Worm (Caenorhabditis elegans): ENCODE measurements around the gene R01H2.2.

Gene R01H2.2

ce11 chrIII:7064185-7064584 lies 7.8 kb downstream of the R01H2.2 start, which contains the start of gene R01H2.4:
R01H2.4 (minus strand) TSS chrIII:7064285.
- no peak for TF ChIP-seq unc-39 (tag; optimal IDR thresholded peaks at IDR 0.05)
- TF ChIP-seq egl-5 (tag; optimal IDR thresholded peaks at IDR 0.05): no peak
- no peak for TF ChIP-seq sea-2 (GFP tag; optimal IDR thresholded peaks at IDR 0.05)

DNA sequence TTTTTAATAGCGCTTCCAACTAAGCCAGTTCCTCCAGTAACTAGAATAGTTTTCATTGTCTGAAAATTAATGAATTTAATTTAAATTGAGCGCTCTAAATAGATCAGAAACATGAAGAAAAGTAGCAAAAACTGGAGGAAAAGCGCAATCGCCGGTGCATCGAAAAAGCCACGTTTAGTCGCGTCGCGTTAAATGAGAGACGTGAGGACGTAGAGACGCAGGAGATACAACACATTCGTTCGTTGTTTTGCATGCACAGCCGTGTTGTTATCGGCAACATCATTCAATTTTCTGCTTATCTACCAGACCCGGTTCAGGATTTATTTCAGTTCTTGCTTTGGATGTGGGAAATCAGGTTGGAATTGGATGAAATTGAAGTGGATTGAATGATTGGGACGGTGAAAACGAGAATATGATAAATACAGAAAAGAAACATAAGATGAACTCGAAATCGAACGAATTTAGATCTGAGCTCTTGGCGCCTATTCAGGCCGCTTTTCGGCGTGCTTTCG lies 11.1 kb downstream of the R01H2.2 start, which contains the start of gene ger-1:
Gene ger-1 (minus strand): TSS at position 93 of the 512 bp plus-strand sequence.
- TF ChIP-seq sea-2 (GFP tag; optimal IDR thresholded peaks at IDR 0.05): no peak
- peak; percentile 23 for TF ChIP-seq elt-2 (tag; optimal IDR thresholded peaks at IDR 0.05)

- peak; percentile 46 for TF ChIP-seq nfya-1 (tag; optimal IDR thresholded peaks at IDR 0.05; ENCODE audit: insufficient read depth)
- TF ChIP-seq ztf-11 (tag; optimal IDR thresholded peaks at IDR 0.05): no peak
- no peak for TF ChIP-seq egl-27 (tag; optimal IDR thresholded peaks at IDR 0.05)
- no peak for TF ChIP-seq nhr-28 (tag; optimal IDR thresholded peaks at IDR 0.05)
- no peak for TF ChIP-seq elt-2 (tag; optimal IDR thresholded peaks at IDR 0.05)
- TF ChIP-seq hmg-11 (tag; optimal IDR thresholded peaks at IDR 0.05): peak; percentile 55
- TF ChIP-seq elt-1 (tag; optimal IDR thresholded peaks at IDR 0.05): no peak
- TF ChIP-seq nhr-76 (tag; optimal IDR thresholded peaks at IDR 0.05): no peak
- TF ChIP-seq eor-1 (tag; optimal IDR thresholded peaks at IDR 0.05): no peak
- no peak for TF ChIP-seq zag-1 (tag; optimal IDR thresholded peaks at IDR 0.05)
- no peak for TF ChIP-seq nhr-25 (tag; optimal IDR thresholded peaks at IDR 0.05)
- TF ChIP-seq fkh-10 (GFP tag; optimal IDR thresholded peaks at IDR 0.05): no peak
- no peak for TF ChIP-seq aly-2 (tag; optimal IDR thresholded peaks at IDR 0.05)
- TF ChIP-seq ceh-28 (tag; optimal IDR thresholded peaks at IDR 0.05): no peak
- TF ChIP-seq nhr-23 (tag; optimal IDR thresholded peaks at IDR 0.05): peak; percentile 25
- TF ChIP-seq lin-39 (tag; optimal IDR thresholded peaks at IDR 0.05): no peak
- no peak for TF ChIP-seq nhr-67 (tag; optimal IDR thresholded peaks at IDR 0.05)
- TF ChIP-seq nhr-12 (tag; optimal IDR thresholded peaks at IDR 0.05): no peak
- peak; percentile 52 for TF ChIP-seq lin-15B (tag; optimal IDR thresholded peaks at IDR 0.05)
- peak; percentile 69 for TF ChIP-seq pha-4 (tag; optimal IDR thresholded peaks at IDR 0.05)
- TF ChIP-seq nhr-11 (tag; optimal IDR thresholded peaks at IDR 0.05): no peak
- TF ChIP-seq snpc-4 (tag; optimal IDR thresholded peaks at IDR 0.05): peak; percentile 32
Measured at ce11 chrIII:7068520-7069113, 12.3 kb downstream of the R01H2.2 start, which contains the start of the genes ubc-18 and R01H2.8. ubc-18 (minus strand) TSS chrIII:7068570. R01H2.8 (plus strand) TSS chrIII:7069063.

DNA sequence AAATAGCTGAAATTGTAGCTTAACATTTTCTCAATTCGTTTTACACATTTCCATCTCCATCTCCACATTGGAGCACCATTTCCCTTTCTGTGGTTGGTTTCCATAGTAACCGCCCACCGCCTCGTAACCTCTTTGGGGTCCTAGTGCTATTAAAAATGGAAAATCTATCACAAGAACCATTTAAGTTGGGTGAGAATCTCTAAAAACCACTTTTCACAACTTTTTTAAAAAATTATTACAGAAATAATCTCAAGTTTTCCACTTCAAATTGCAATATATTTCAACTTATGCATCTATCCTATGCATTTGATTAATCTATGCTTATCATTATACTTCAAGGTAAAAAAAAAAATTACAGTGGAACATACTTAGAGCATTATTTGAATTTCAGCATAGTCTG lies 13.6 kb downstream of the R01H2.2 start, which contains the start of gene tmem-17:
Gene tmem-17 (plus strand): TSS at position 301 of the 400 bp plus-strand sequence.
- no peak for TF ChIP-seq fkh-2 (tag; optimal IDR thresholded peaks at IDR 0.05)
- no peak for TF ChIP-seq ceh-82 (tag; optimal IDR thresholded peaks at IDR 0.05)
- TF ChIP-seq nhr-28 (tag; optimal IDR thresholded peaks at IDR 0.05): no peak
- no peak for TF ChIP-seq pha-4 (tag; optimal IDR thresholded peaks at IDR 0.05)

DNA sequence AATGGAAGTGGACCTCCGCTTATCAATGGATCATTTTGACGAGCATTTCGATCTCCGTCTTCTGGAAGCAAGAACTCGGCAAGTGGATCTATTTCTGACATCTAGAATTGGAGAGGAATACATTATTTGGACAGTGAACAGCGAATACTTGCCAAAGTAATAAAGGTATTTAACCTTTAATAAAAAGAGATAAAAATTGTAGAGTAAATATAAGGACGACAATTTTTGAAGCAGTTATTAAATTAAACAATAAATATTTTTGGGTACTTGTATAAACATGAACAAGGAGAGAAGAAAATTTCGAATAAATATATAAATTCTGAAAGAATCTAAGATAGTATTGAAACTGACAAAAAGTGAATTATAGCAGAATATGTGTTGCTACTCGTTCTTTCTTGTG lies 16.1 kb downstream of the R01H2.2 start, which contains the start of gene lin-37:
Gene lin-37 (minus strand): TSS at position 101 of the 400 bp plus-strand sequence.
- no peak for TF ChIP-seq lin-39 (tag; optimal IDR thresholded peaks at IDR 0.05)
- no peak for TF ChIP-seq eor-1 (tag; optimal IDR thresholded peaks at IDR 0.05)
- TF ChIP-seq pha-4 (tag; optimal IDR thresholded peaks at IDR 0.05): no peak
- no peak for TF ChIP-seq daf-12 (tag; optimal IDR thresholded peaks at IDR 0.05)
- TF ChIP-seq ZK546.5 (tag; optimal IDR thresholded peaks at IDR 0.05): no peak
- no peak for TF ChIP-seq nhr-67 (tag; optimal IDR thresholded peaks at IDR 0.05)

DNA sequence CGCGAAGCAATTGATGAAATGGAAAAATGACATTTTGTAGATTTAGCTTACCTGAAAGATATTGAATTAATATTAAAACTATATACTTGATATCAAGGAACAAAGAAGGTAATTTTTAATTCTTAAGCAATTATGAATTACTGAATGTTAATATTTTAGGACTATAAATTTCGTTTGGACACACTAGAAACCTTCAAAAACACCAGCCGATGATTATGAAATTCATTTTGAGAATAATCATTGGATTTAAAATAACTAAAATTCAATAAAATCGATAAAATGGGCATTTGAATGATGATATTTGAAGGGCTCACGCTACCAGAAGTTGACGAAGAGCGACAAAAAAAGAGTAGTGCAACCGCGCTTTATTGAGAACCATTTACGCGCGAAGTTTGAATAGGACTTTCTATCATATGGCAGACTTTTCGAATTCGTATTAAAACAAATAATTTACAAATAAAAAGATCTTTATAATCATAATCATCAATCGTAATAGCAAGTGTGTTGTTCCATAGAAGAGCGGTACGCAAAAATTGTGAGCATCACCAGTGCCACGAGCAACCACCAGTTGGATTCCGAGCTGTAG lies 17.6 kb downstream of the R01H2.2 start, which contains the start of gene ZK418.5:
Gene ZK418.5 (minus strand): TSS at position 51 of the 586 bp plus-strand sequence.
- TF ChIP-seq ceh-9 (tag; optimal IDR thresholded peaks at IDR 0.05) (no peak), nhr-76 (tag; optimal IDR thresholded peaks at IDR 0.05) (no peak), egl-5 (tag; optimal IDR thresholded peaks at IDR 0.05) (no peak), ztf-4 (tag; optimal IDR thresholded peaks at IDR 0.05) (no peak), fkh-2 (tag; optimal IDR thresholded peaks at IDR 0.05) (no peak), lsy-12 (tag; optimal IDR thresholded peaks at IDR 0.05) (no peak), nhr-77 (tag; optimal IDR thresholded peaks at IDR 0.05) (no peak), daf-12 (tag; optimal IDR thresholded peaks at IDR 0.05) (no peak), ZK546.5 (tag; optimal IDR thresholded peaks at IDR 0.05) (no peak), ceh-16 (tag; optimal IDR thresholded peaks at IDR 0.05) (no peak), nhr-25 (tag; optimal IDR thresholded peaks at IDR 0.05) (peak; percentile 14), elt-3 (tag; optimal IDR thresholded peaks at IDR 0.05) (no peak), aly-2 (tag; optimal IDR thresholded peaks at IDR 0.05) (no peak), ceh-28 (tag; optimal IDR thresholded peaks at IDR 0.05) (no peak), nhr-23 (tag; optimal IDR thresholded peaks at IDR 0.05) (peak; percentile 34), elt-1 (tag; optimal IDR thresholded peaks at IDR 0.05) (no peak), lin-15B (tag; optimal IDR thresholded peaks at IDR 0.05) (peak; percentile 62), mml-1 (tag; optimal IDR thresholded peaks at IDR 0.05) (no peak), nhr-11 (tag; optimal IDR thresholded peaks at IDR 0.05) (no peak), R02D3.7 (tag; optimal IDR thresholded peaks at IDR 0.05) (peak; percentile 16), snpc-4 (tag; optimal IDR thresholded peaks at IDR 0.05) (no peak), pqm-1 (tag; optimal IDR thresholded peaks at IDR 0.05) (no peak), unc-39 (tag; optimal IDR thresholded peaks at IDR 0.05) (no peak), eor-1 (tag; optimal IDR thresholded peaks at IDR 0.05) (no peak), ama-1 (optimal IDR thresholded peaks at IDR 0.05) (no peak), nfya-1 (tag; optimal IDR thresholded peaks at IDR 0.05; ENCODE audit: insufficient read depth) (peak; percentile 53), sea-2 (GFP tag; optimal IDR thresholded peaks at IDR 0.05) (no peak)
